Worm (Caenorhabditis elegans) whole organism, early embryonic: Measurements from ENCODE around the gene C38D9.2.
"Not testable (repeated sequence)": the region's sequence is repeated elsewhere in the genome, so short reads cannot be mapped to it uniquely, and the experiment has no call there.

Experiments
- B0310.2 ChIP-seq: sonication (generic microtip); optimal IDR thresholded peaks from 2 replicates; lab custom pipeline; 2016; ENCODE audit warnings: mild to moderate bottlenecking, missing genetic modification characterization, missing compliant biosample characterization
- F13C5.2 ChIP-seq: sonication (generic microtip); optimal IDR thresholded peaks from 2 replicates; lab custom pipeline; 2017; ENCODE audit warnings: mild to moderate bottlenecking, missing genetic modification characterization, inconsistent platforms, missing compliant biosample characterization
- aly-1 ChIP-seq: sonication (generic microtip); optimal IDR thresholded peaks from 2 replicates; lab custom pipeline; 2016; ENCODE audit warnings: missing genetic modification characterization, missing compliant biosample characterization
- ama-1 ChIP-seq: fragments of 150-350 bp; optimal IDR thresholded peaks from 2 replicates; lab custom pipeline; 2014
- ceh-13 ChIP-seq: fragments of 200-800 bp; sonication (Bioruptor generic); optimal IDR thresholded peaks from 2 replicates; lab custom pipeline; 2018; ENCODE audit warnings: mild to moderate bottlenecking, missing genetic modification characterization, missing compliant biosample characterization
- ceh-36 ChIP-seq: sonication (generic microtip); optimal IDR thresholded peaks from 2 replicates; lab custom pipeline; 2016; ENCODE audit warnings: missing genetic modification characterization, inconsistent platforms, missing compliant biosample characterization
- ets-7 ChIP-seq: sonication (generic microtip); optimal IDR thresholded peaks from 2 replicates; lab custom pipeline; 2016; ENCODE audit warnings: missing genotype, missing genetic modification characterization, missing compliant biosample characterization
- flt-1 ChIP-seq: fragments of 200-800 bp; sonication (Bioruptor generic); IDR thresholded peaks from 2 replicates; pipeline ENCODE4 v1.3.6; 2022; ENCODE audit warnings: missing genetic modification characterization, missing compliant biosample characterization
- hmbx-1 ChIP-seq: sonication (generic microtip); optimal IDR thresholded peaks from 2 replicates; lab custom pipeline; 2016; ENCODE audit warnings: mild to moderate bottlenecking, missing genetic modification characterization, missing compliant biosample characterization
- hmg-4 ChIP-seq: fragments of 200-800 bp; sonication (Bioruptor generic); optimal IDR thresholded peaks from 2 replicates; lab custom pipeline; 2018; ENCODE audit warnings: mild to moderate bottlenecking, missing genetic modification characterization, missing compliant biosample characterization
- hnd-1 ChIP-seq: sonication (generic microtip); optimal IDR thresholded peaks from 2 replicates; lab custom pipeline; 2016; ENCODE audit warnings: missing genetic modification characterization, missing compliant biosample characterization
- pes-1 ChIP-seq: fragments of 200-800 bp; sonication (Bioruptor generic); IDR thresholded peaks from 2 replicates; pipeline ENCODE4 v1.3.6; 2022; ENCODE audit warnings: missing genetic modification reagents, missing genetic modification characterization, missing compliant biosample characterization
- scrt-1 ChIP-seq: fragments of 200-800 bp; sonication (Bioruptor generic); IDR thresholded peaks from 2 replicates; pipeline ENCODE4 v1.3.6; 2022; ENCODE audit warnings: missing genetic modification characterization, missing compliant biosample characterization
- sea-1 ChIP-seq: fragments of 200-800 bp; sonication (Bioruptor generic); conservative IDR thresholded peaks from 2 replicates; pipeline ENCODE4 v1.3.6; 2022; ENCODE audit warnings: missing genetic modification characterization, missing compliant biosample characterization
- tbx-11 ChIP-seq: fragments of 200-800 bp; sonication (Bioruptor generic); IDR thresholded peaks from 2 replicates; pipeline ENCODE4 v1.3.6; 2022; ENCODE audit warnings: missing genetic modification characterization, missing compliant biosample characterization
- tbx-37 ChIP-seq: fragments of 200-800 bp; sonication (Bioruptor generic); conservative IDR thresholded peaks from 2 replicates; pipeline ENCODE4 v1.3.6; 2022; ENCODE audit warnings: missing genetic modification reagents, missing genetic modification characterization, missing compliant biosample characterization
- tra-4 ChIP-seq: sonication (generic microtip); optimal IDR thresholded peaks from 2 replicates; lab custom pipeline; 2017; ENCODE audit warnings: missing genetic modification characterization, missing compliant biosample characterization

Gene C38D9.2

DNA sequence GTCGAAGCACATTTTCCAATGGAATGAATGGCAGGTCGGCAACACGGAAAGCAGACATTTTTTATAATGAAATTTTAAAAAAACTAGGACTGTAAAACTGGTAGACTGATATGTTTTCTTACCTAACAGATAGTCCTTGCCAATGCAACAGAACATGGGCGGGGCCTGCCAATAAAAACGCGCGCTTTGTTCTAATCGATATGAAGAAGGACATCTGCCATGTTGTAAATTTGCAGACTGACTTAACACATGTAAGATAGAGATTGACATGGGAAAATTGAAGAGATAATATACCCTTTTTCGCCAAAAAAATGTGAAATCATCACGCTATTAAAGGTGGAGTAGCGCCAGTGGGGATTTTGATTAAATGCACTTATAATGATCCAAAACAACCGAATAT is 14.2 kb upstream of the C38D9.2 start, which contains the start of gene C38D9.8:
Gene C38D9.8, minus strand, starts transcription at position 101 of the 400 bp plus-strand sequence.
- TF ChIP-seq sea-1 (GFP tag; lab: Robert Waterston, UW) (no peak), ets-7 (tag; lab: Kevin White, UChicago) (no peak), ceh-36 (tag; lab: Kevin White, UChicago) (no peak), tra-4 (no peak), hmg-4 (GFP tag; lab: Kevin White, UChicago) (no peak), ama-1 (lab: Kevin White, UChicago) (no peak), aly-1 (tag; lab: Kevin White, UChicago) (no peak), flt-1 (no peak), tbx-11 (GFP tag; lab: Robert Waterston, UW) (no peak), hnd-1 (no peak), hmbx-1 (tag; lab: Kevin White, UChicago) (no peak), B0310.2 (tag; lab: Kevin White, UChicago) (no peak), scrt-1 (no peak)

DNA sequence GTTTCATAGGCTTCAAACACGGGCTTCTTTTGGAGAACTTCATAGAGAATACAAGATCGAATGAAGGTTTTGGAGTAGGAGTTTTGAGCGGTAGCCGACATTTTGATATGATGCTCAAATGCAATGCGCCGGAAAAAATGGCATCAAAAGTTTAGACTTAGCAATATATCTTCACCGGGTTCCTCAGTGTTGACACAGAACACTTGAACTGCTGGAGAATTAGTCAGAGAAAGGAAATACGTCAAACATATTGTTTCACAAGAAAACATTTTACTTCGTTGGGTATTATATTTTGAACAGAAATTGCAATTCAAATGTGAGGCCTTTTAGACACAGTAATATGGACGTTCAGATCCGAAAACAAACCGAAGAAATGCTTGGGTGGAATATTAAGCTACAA is 8.6 kb upstream of the C38D9.2 start, which contains the start of gene fbxa-174:
Gene fbxa-174, minus strand, starts transcription at position 101 of the 400 bp plus-strand sequence.
- TF ChIP-seq tbx-37, result no peak
- no peak for TF ChIP-seq hmg-4 (GFP tag; lab: Kevin White, UChicago)
- TF ChIP-seq aly-1 (tag; lab: Kevin White, UChicago), result no peak
- no peak for TF ChIP-seq ceh-36 (tag; lab: Kevin White, UChicago)
- TF ChIP-seq ama-1 (lab: Kevin White, UChicago), result no peak
- no peak for TF ChIP-seq flt-1
- TF ChIP-seq hmbx-1 (tag; lab: Kevin White, UChicago), result no peak
- TF ChIP-seq hnd-1, result no peak
- TF ChIP-seq tra-4, result no peak
- no peak for TF ChIP-seq B0310.2 (tag; lab: Kevin White, UChicago)
- no peak for TF ChIP-seq ceh-13
- no peak for TF ChIP-seq sea-1 (GFP tag; lab: Robert Waterston, UW)

DNA sequence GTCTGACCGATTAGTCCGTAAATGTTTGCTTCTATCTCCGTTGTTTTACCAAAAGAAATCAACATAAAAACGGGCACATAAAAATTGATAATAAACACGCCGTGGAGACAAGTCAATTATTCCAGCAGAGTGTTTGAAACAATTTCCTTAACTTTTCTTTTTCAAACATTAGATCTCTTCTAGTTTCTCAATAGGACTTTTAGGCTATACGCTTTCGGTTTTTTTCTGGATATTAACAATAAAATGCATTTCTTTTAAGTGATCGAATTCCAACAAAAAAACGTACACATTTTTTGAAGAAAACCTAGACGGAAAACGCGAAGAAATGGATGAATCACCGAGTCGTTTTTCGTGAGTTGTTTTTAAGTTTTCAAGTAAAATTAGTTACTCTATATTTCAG is 8.0 kb upstream of the C38D9.2 start, which contains the start of gene fbxa-172:
Gene fbxa-172, plus strand, starts transcription at position 301 of the 400 bp plus-strand sequence.
- TF ChIP-seq ets-7 (tag; lab: Kevin White, UChicago) (no peak), F13C5.2 (tag; lab: Kevin White, UChicago) (no peak), hmg-4 (GFP tag; lab: Kevin White, UChicago) (no peak), pes-1 (GFP tag; lab: Robert Waterston, UW) (no peak), hnd-1 (no peak), hmbx-1 (tag; lab: Kevin White, UChicago) (no peak), tbx-37 (no peak), sea-1 (GFP tag; lab: Robert Waterston, UW) (no peak), ama-1 (lab: Kevin White, UChicago) (no peak), flt-1 (no peak), tra-4 (no peak), tbx-11 (GFP tag; lab: Robert Waterston, UW) (no peak), ceh-36 (tag; lab: Kevin White, UChicago) (no peak), scrt-1 (no peak), aly-1 (tag; lab: Kevin White, UChicago) (no peak), ceh-13 (no peak)

DNA sequence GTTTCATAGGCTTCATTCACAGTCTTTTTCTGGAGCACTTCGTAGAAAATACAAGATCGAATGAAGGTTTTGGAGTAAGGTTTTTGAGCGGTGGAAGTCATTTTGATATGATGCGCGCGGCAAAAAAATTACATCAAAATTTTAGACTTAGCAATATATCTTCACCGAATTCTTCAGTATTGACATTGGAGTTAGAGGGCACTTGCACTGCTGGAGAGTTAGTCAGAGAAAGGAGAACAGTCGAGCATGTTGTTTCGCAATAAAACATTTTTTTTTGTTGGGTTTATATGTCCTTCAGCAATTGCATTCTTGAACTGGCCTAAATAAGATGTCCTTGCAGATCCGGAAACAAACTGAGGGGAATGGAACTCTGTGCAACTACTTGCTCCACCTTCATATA is 1.0 kb upstream of the C38D9.2 start, which contains the start of gene fbxa-171:
Gene fbxa-171, minus strand, starts transcription at position 101 of the 400 bp plus-strand sequence.
- TF ChIP-seq B0310.2 (tag; lab: Kevin White, UChicago) (no peak), hmbx-1 (tag; lab: Kevin White, UChicago) (no peak)

DNA sequence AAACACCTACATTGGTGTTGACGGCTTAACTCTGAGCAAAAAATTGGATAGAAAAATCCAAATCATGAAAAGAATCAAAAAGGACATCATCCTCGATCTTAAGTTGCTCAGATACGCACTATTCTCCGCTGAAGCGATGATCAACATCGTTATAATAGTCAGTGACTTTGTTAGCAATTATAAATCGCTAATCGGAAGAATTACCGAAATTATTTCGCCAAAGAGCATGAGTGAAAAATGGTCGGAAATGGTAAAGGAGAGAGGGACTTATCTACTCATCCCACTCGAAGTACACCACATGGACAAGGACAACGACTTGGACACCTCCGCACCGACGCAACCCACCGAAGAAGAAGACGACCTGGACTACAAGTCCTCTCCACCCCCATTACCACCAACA is 13.1 kb downstream of the C38D9.2 start:
- no peak for TF ChIP-seq aly-1 (tag; lab: Kevin White, UChicago)
- no peak for TF ChIP-seq tbx-37
- TF ChIP-seq flt-1, result no peak
- TF ChIP-seq hmg-4 (GFP tag; lab: Kevin White, UChicago), result no peak
- TF ChIP-seq hmbx-1 (tag; lab: Kevin White, UChicago), result no peak
- TF ChIP-seq scrt-1, result no peak
- no peak for TF ChIP-seq tra-4
- TF ChIP-seq ama-1 (lab: Kevin White, UChicago), result no peak
- TF ChIP-seq pes-1 (GFP tag; lab: Robert Waterston, UW), result no peak
- no peak for TF ChIP-seq ets-7 (tag; lab: Kevin White, UChicago)
- no peak for TF ChIP-seq hnd-1

DNA sequence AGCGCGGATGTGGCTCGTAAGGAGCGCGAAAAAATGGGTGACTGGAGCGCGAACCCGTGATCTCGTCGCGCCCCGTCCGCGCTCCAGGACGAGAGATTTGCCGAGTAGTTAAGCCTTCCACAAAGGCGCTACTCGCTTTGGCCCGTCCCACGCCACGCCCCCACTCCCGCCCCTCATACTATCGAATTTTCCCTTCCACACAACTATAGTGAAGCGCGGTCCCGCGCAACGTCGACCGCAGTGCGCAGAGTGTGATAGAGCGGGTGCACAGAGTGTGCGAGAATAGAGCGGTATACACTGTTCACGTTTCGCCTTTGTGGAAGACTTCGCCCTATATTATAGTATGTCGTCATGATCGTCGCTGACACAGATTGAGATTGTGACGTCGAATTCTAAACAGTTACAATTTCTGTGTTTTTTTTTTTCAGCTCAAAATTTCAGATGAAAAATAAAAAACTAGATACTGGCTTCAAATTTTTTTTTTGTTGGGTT is 17.4 kb downstream of the C38D9.2 start, which contains the start of gene fbxa-133:
Gene fbxa-133, plus strand, starts transcription at position 442 of the 492 bp plus-strand sequence.
- not testable (repeated sequence) for TF ChIP-seq pes-1 (GFP tag; lab: Robert Waterston, UW); tbx-11 (GFP tag; lab: Robert Waterston, UW); ama-1 (lab: Kevin White, UChicago)

DNA sequence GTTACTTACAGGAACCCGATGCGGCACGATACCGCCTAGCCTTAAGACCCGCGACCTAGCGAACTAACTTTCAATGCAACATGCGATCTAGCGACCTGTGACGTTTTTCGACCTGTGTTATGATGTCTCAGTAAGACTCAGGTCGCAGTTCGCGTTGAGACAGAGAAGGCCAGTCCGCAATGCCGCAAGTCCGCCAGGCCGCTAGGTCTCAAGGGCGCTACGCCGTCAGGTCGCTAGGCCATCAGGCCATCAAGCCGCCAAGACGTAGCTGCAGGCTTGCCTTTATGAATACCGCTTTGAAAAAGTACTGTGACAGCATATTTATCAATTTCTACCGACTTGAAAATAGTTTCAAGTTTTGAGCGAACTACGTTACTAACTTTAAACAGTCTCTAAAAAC is 28.7 kb downstream of the C38D9.2 start:
- TF ChIP-seq pes-1 (GFP tag; lab: Robert Waterston, UW) (no peak), B0310.2 (tag; lab: Kevin White, UChicago) (no peak), ama-1 (lab: Kevin White, UChicago) (no peak), tbx-11 (GFP tag; lab: Robert Waterston, UW) (no peak), ceh-36 (tag; lab: Kevin White, UChicago) (no peak), tbx-37 (no peak), F13C5.2 (tag; lab: Kevin White, UChicago) (no peak), sea-1 (GFP tag; lab: Robert Waterston, UW) (no peak), ets-7 (tag; lab: Kevin White, UChicago) (no peak), ceh-13 (no peak)

DNA sequence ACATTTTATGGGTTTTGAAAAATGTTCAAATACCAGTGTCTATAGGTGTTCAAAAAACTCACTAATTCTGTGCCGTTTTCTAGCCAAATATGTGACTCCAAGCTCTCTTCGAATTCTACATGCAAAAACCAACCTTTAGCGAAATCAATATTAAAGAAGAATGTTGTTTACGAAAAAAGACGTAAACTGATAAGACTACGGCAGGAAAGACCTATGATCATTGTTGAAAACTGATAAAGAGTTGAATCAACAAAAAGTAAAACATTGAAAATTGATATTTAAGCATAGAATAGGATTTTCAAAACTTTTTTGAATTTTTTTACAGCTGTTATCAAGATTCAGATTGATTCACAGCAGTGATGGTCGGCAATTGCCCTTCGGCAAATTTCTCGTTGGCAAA is 31.9 kb downstream of the C38D9.2 start, which contains the start of gene Y6G8.2:
Gene Y6G8.2, minus strand, starts transcription at position 147 of the 400 bp plus-strand sequence.
- TF ChIP-seq ama-1 (lab: Kevin White, UChicago) (no peak), ceh-13 (no peak), flt-1 (no peak), tbx-11 (GFP tag; lab: Robert Waterston, UW) (no peak), B0310.2 (tag; lab: Kevin White, UChicago) (no peak), tra-4 (no peak), F13C5.2 (tag; lab: Kevin White, UChicago) (no peak), hmg-4 (GFP tag; lab: Kevin White, UChicago) (no peak), pes-1 (GFP tag; lab: Robert Waterston, UW) (no peak), hmbx-1 (tag; lab: Kevin White, UChicago) (no peak), sea-1 (GFP tag; lab: Robert Waterston, UW) (no peak), tbx-37 (no peak), aly-1 (tag; lab: Kevin White, UChicago) (no peak)
